Worm (Caenorhabditis elegans): Measurements from ENCODE around the gene pho-12.

The pho-12 gene

ce11 chrII:5092362-5093281 is 32.0 kb upstream of the pho-12 start, which contains the start of gene C04G6.2:
Gene C04G6.2, plus strand, starts transcription at chrII:5093231.
- TF ChIP-seq ztf-23 (GFP tag; IDR thresholded peaks at IDR 0.05) (no peak), cog-1 (tag; optimal IDR thresholded peaks at IDR 0.05) (peak; percentile 82), ref-1 (GFP tag; conservative IDR thresholded peaks at IDR 0.05) (no peak), tab-1 (GFP tag; IDR thresholded peaks at IDR 0.05) (no peak)

- no peak for TF ChIP-seq med-1 (GFP tag; optimal IDR thresholded peaks at IDR 0.05; ENCODE audit: insufficient read depth)
- no peak for TF ChIP-seq ref-1 (GFP tag; conservative IDR thresholded peaks at IDR 0.05)
- TF ChIP-seq ztf-23 (GFP tag; IDR thresholded peaks at IDR 0.05), result no peak
- no peak for TF ChIP-seq T22C8.4 (GFP tag; IDR thresholded peaks at IDR 0.05)
- TF ChIP-seq klf-2 (GFP tag; conservative IDR thresholded peaks at IDR 0.05), result no peak
- no peak for TF ChIP-seq cog-1 (tag; optimal IDR thresholded peaks at IDR 0.05)
- no peak for TF ChIP-seq ztf-29 (GFP tag; IDR thresholded peaks at IDR 0.05)
- TF ChIP-seq flt-1 (GFP tag; IDR thresholded peaks at IDR 0.05), result no peak
- TF ChIP-seq tab-1 (GFP tag; IDR thresholded peaks at IDR 0.05), result no peak
These were observed 31.1 kb upstream of the pho-12 start, which contains the start of gene pld-1 for ce11 chrII:5091640-5092243. Gene pld-1, minus strand, starts transcription at chrII:5091690.

ce11 chrII:5086143-5086542 is 25.5 kb upstream of the pho-12 start:
- TF ChIP-seq T22C8.4 (GFP tag; IDR thresholded peaks at IDR 0.05) (no peak), cog-1 (tag; optimal IDR thresholded peaks at IDR 0.05) (no peak), klf-2 (GFP tag; conservative IDR thresholded peaks at IDR 0.05) (no peak), ref-1 (GFP tag; conservative IDR thresholded peaks at IDR 0.05) (no peak), tab-1 (GFP tag; IDR thresholded peaks at IDR 0.05) (no peak), med-1 (GFP tag; optimal IDR thresholded peaks at IDR 0.05; ENCODE audit: insufficient read depth) (no peak), ztf-29 (GFP tag; IDR thresholded peaks at IDR 0.05) (no peak), ztf-23 (GFP tag; IDR thresholded peaks at IDR 0.05) (no peak), flt-1 (GFP tag; IDR thresholded peaks at IDR 0.05) (no peak)

- TF ChIP-seq med-1 (GFP tag; optimal IDR thresholded peaks at IDR 0.05; ENCODE audit: insufficient read depth), result no peak
- no peak for TF ChIP-seq ref-1 (GFP tag; conservative IDR thresholded peaks at IDR 0.05)
- no peak for TF ChIP-seq tab-1 (GFP tag; IDR thresholded peaks at IDR 0.05)
- TF ChIP-seq ztf-23 (GFP tag; IDR thresholded peaks at IDR 0.05), result no peak
- TF ChIP-seq klf-2 (GFP tag; conservative IDR thresholded peaks at IDR 0.05), result no peak
- TF ChIP-seq T22C8.4 (GFP tag; IDR thresholded peaks at IDR 0.05), result no peak
- TF ChIP-seq cog-1 (tag; optimal IDR thresholded peaks at IDR 0.05), result no peak
- no peak for TF ChIP-seq ztf-29 (GFP tag; IDR thresholded peaks at IDR 0.05)
- no peak for TF ChIP-seq flt-1 (GFP tag; IDR thresholded peaks at IDR 0.05)
These were observed 24.8 kb upstream of the pho-12 start, which contains the start of gene txt-9 for ce11 chrII:5085450-5085849. Gene txt-9, plus strand, starts transcription at chrII:5085785.

- TF ChIP-seq med-1 (GFP tag; optimal IDR thresholded peaks at IDR 0.05; ENCODE audit: insufficient read depth) (no peak), cog-1 (tag; optimal IDR thresholded peaks at IDR 0.05) (no peak)
These were observed 23.6 kb upstream of the pho-12 start for ce11 chrII:5084225-5084624.

ce11 chrII:5083341-5083740 is 22.7 kb upstream of the pho-12 start, which contains the start of gene C04G6.4:
Gene C04G6.4, minus strand, starts transcription at chrII:5083441.
- no peak for TF ChIP-seq klf-2 (GFP tag; conservative IDR thresholded peaks at IDR 0.05)
- TF ChIP-seq tab-1 (GFP tag; IDR thresholded peaks at IDR 0.05), result no peak
- no peak for TF ChIP-seq T22C8.4 (GFP tag; IDR thresholded peaks at IDR 0.05)
- TF ChIP-seq cog-1 (tag; optimal IDR thresholded peaks at IDR 0.05), result no peak
- no peak for TF ChIP-seq med-1 (GFP tag; optimal IDR thresholded peaks at IDR 0.05; ENCODE audit: insufficient read depth)
- no peak for TF ChIP-seq flt-1 (GFP tag; IDR thresholded peaks at IDR 0.05)
- TF ChIP-seq ztf-23 (GFP tag; IDR thresholded peaks at IDR 0.05), result no peak
- no peak for TF ChIP-seq ztf-29 (GFP tag; IDR thresholded peaks at IDR 0.05)
- no peak for TF ChIP-seq ref-1 (GFP tag; conservative IDR thresholded peaks at IDR 0.05)

- TF ChIP-seq T22C8.4 (GFP tag; IDR thresholded peaks at IDR 0.05), result peak; percentile 63; the same call in 1 of the 2 replicates
- TF ChIP-seq tab-1 (GFP tag; IDR thresholded peaks at IDR 0.05), result no peak
These were observed 20.7 kb upstream of the pho-12 start, which contains the start of gene dsh-2 for ce11 chrII:5081124-5081913. Gene dsh-2, minus strand, starts transcription at chrII:5081174.

- TF ChIP-seq tab-1 (GFP tag; IDR thresholded peaks at IDR 0.05) (no peak), flt-1 (GFP tag; IDR thresholded peaks at IDR 0.05) (no peak), cog-1 (tag; optimal IDR thresholded peaks at IDR 0.05) (no peak), T22C8.4 (GFP tag; IDR thresholded peaks at IDR 0.05) (no peak), ztf-23 (GFP tag; IDR thresholded peaks at IDR 0.05) (no peak), klf-2 (GFP tag; conservative IDR thresholded peaks at IDR 0.05) (no peak)
These were observed 10.6 kb upstream of the pho-12 start, which contains the start of gene C27A2.7 for ce11 chrII:5071265-5071664. Gene C27A2.7, minus strand, starts transcription at chrII:5071365.

- TF ChIP-seq med-1 (GFP tag; optimal IDR thresholded peaks at IDR 0.05; ENCODE audit: insufficient read depth) (no peak), flt-1 (GFP tag; IDR thresholded peaks at IDR 0.05) (no peak), klf-2 (GFP tag; conservative IDR thresholded peaks at IDR 0.05) (no peak), tab-1 (GFP tag; IDR thresholded peaks at IDR 0.05) (no peak), ztf-29 (GFP tag; IDR thresholded peaks at IDR 0.05) (no peak)
These were observed 8.9 kb upstream of the pho-12 start, which contains the start of gene idpb-2 for ce11 chrII:5069525-5069924. Gene idpb-2, minus strand, starts transcription at chrII:5069625.

Data from whole organism, midembryonic.